Worm (Caenorhabditis elegans) whole organism, L3 larva: ENCODE data around the gene C36B7.5.

Source experiments
- R02D3.7 ChIP-seq: fragments of 150-350 bp; optimal IDR thresholded peaks from 2 replicates; lab custom pipeline; 2014; ENCODE audit warnings: missing biosample characterization, missing genetic modification characterization
- aly-2 ChIP-seq: fragments of 150-350 bp; optimal IDR thresholded peaks from 2 replicates; lab custom pipeline; 2014; ENCODE audit warnings: missing biosample characterization, missing genetic modification characterization
- ama-1 ChIP-seq: fragments of 150-350 bp; optimal IDR thresholded peaks from 2 replicates; lab custom pipeline; 2018
- ceh-16 ChIP-seq: sonication (generic microtip); optimal IDR thresholded peaks from 2 replicates; lab custom pipeline; 2017; ENCODE audit warnings: missing biosample characterization, missing genetic modification characterization
- ceh-28 ChIP-seq: fragments of 150-350 bp; optimal IDR thresholded peaks from 2 replicates; lab custom pipeline; 2014; ENCODE audit warnings: missing biosample characterization, missing genetic modification reagents, missing genetic modification characterization
- ceh-9 ChIP-seq: sonication (generic microtip); optimal IDR thresholded peaks from 2 replicates; lab custom pipeline; 2018; ENCODE audit warnings: missing biosample characterization, missing genetic modification characterization
- egl-27 ChIP-seq: sonication (generic microtip); optimal IDR thresholded peaks from 4 replicates; lab custom pipeline; 2017; ENCODE audit warnings: missing biosample characterization, missing genetic modification reagents, missing genetic modification characterization
- elt-2 ChIP-seq: sonication (generic microtip); optimal IDR thresholded peaks from 2 replicates; lab custom pipeline; 2016; ENCODE audit warnings: missing genetic modification reagents, mild to moderate bottlenecking, missing genetic modification characterization, missing compliant biosample characterization
- fkh-10 ChIP-seq: sonication (generic microtip); optimal IDR thresholded peaks from 2 replicates; lab custom pipeline; 2017; ENCODE audit warnings: missing biosample characterization, missing genetic modification reagents, missing genetic modification characterization
- fkh-2 ChIP-seq: fragments of 150-350 bp; optimal IDR thresholded peaks from 2 replicates; lab custom pipeline; 2014; ENCODE audit warnings: missing biosample characterization, missing genetic modification reagents, missing genetic modification characterization
- fos-1 ChIP-seq: fragments of 150-350 bp; optimal IDR thresholded peaks from 2 replicates; lab custom pipeline; 2014; ENCODE audit warnings: missing biosample characterization, missing genetic modification characterization
- hmg-11 ChIP-seq: sonication (generic microtip); optimal IDR thresholded peaks from 2 replicates; lab custom pipeline; 2016; ENCODE audit warnings: missing genetic modification characterization, missing compliant biosample characterization
- lin-15B ChIP-seq: fragments of 150-350 bp; optimal IDR thresholded peaks from 2 replicates; lab custom pipeline; 2014; ENCODE audit warnings: missing biosample characterization, missing genetic modification characterization
- lin-39 ChIP-seq: fragments of 150-350 bp; optimal IDR thresholded peaks from 2 replicates; lab custom pipeline; 2018; ENCODE audit warnings: missing biosample characterization, missing genetic modification reagents, missing genetic modification characterization
- mdl-1 ChIP-seq: fragments of 150-350 bp; optimal IDR thresholded peaks from 2 replicates; lab custom pipeline; 2014; ENCODE audit warnings: missing biosample characterization, missing genetic modification characterization
- mml-1 ChIP-seq: fragments of 150-350 bp; sonication (generic microtip); optimal IDR thresholded peaks from 3 replicates; lab custom pipeline; 2014; ENCODE audit warnings: missing biosample characterization, missing genetic modification characterization
- nhr-12 ChIP-seq: fragments of 150-350 bp; optimal IDR thresholded peaks from 2 replicates; lab custom pipeline; 2014; ENCODE audit warnings: missing biosample characterization, missing genetic modification characterization
- nhr-23 ChIP-seq: fragments of 150-350 bp; optimal IDR thresholded peaks from 2 replicates; lab custom pipeline; 2014; ENCODE audit warnings: missing biosample characterization, missing genetic modification reagents, missing genetic modification characterization
- nhr-25 ChIP-seq: sonication (generic microtip); optimal IDR thresholded peaks from 2 replicates; lab custom pipeline; 2017; ENCODE audit warnings: missing biosample characterization, missing genetic modification characterization
- nhr-77 ChIP-seq: fragments of 150-350 bp; optimal IDR thresholded peaks from 2 replicates; lab custom pipeline; 2014; ENCODE audit warnings: missing biosample characterization, missing genetic modification characterization
- pha-4 ChIP-seq: fragments of 150-350 bp; optimal IDR thresholded peaks from 2 replicates; lab custom pipeline; 2014; ENCODE audit warnings: missing biosample characterization, missing genetic modification reagents, missing genetic modification characterization
- pqm-1 ChIP-seq: fragments of 150-350 bp; optimal IDR thresholded peaks from 2 replicates; lab custom pipeline; 2017; ENCODE audit warnings: missing biosample characterization, missing genetic modification characterization, inconsistent platforms
- skn-1 ChIP-seq: fragments of 150-350 bp; optimal IDR thresholded peaks from 2 replicates; lab custom pipeline; 2014; ENCODE audit warnings: missing biosample characterization, missing genetic modification characterization
- snpc-4 ChIP-seq: fragments of 150-350 bp; optimal IDR thresholded peaks from 2 replicates; lab custom pipeline; 2014; ENCODE audit warnings: missing biosample characterization, missing genetic modification characterization
- tbx-2 ChIP-seq: sonication (generic microtip); optimal IDR thresholded peaks from 2 replicates; lab custom pipeline; 2016; ENCODE audit warnings: mild to moderate bottlenecking, missing genetic modification characterization, missing compliant biosample characterization
- unc-39 ChIP-seq: sonication (generic microtip); optimal IDR thresholded peaks from 4 replicates; lab custom pipeline; 2017; ENCODE audit warnings: missing biosample characterization, missing genetic modification characterization
- ztf-11 ChIP-seq: fragments of 150-350 bp; optimal IDR thresholded peaks from 2 replicates; lab custom pipeline; 2014; ENCODE audit warnings: missing biosample characterization, missing genetic modification characterization

The C36B7.5 gene

ce11 chrX:7067250-7067958, 28.8 kb downstream of the C36B7.5 start:
- TF ChIP-seq ama-1 (lab: Kevin White, UChicago): peak; percentile 5
- peak; percentile 4 for TF ChIP-seq ceh-28 (tag; lab: Kevin White, UChicago)
- TF ChIP-seq fkh-2 (tag; lab: Kevin White, UChicago): no peak
- peak; percentile 91 for TF ChIP-seq pha-4 (tag; lab: Kevin White, UChicago)
- no peak for TF ChIP-seq lin-39 (tag; lab: Kevin White, UChicago)
- TF ChIP-seq nhr-23: peak; percentile 13
- TF ChIP-seq, all 47 proteins: peak for 4

- TF ChIP-seq ceh-28 (tag; lab: Kevin White, UChicago) (peak; percentile 32), elt-2 (tag; lab: Kevin White, UChicago) (no peak)
Observed at ce11 chrX:7066003-7066402, 30.2 kb downstream of the C36B7.5 start.

- no peak for TF ChIP-seq R02D3.7 (tag; lab: Kevin White, UChicago)
- TF ChIP-seq mdl-1 (tag; lab: Kevin White, UChicago): no peak
- TF ChIP-seq ceh-9 (tag; lab: Kevin White, UChicago): no peak
- TF ChIP-seq egl-27 (tag; lab: Kevin White, UChicago): no peak
- TF ChIP-seq snpc-4 (tag; lab: Kevin White, UChicago): no peak
- TF ChIP-seq nhr-25 (tag; lab: Kevin White, UChicago): no peak
- no peak for TF ChIP-seq mml-1 (tag; lab: Kevin White, UChicago)
- no peak for TF ChIP-seq lin-15B
- no peak for TF ChIP-seq tbx-2 (tag; lab: Kevin White, UChicago)
- TF ChIP-seq hmg-11 (tag; lab: Kevin White, UChicago): no peak
- TF ChIP-seq nhr-77 (tag; lab: Kevin White, UChicago): no peak
- TF ChIP-seq, all 47 proteins: peak for 0
Observed at ce11 chrX:7063236-7063635, 33.0 kb downstream of the C36B7.5 start, which contains the start of gene B0403.3. B0403.3 (minus strand) TSS chrX:7063336.

ce11 chrX:7061265-7061664, 35.0 kb downstream of the C36B7.5 start:
- TF ChIP-seq elt-2 (tag; lab: Kevin White, UChicago) (peak; percentile 74), nhr-12 (no peak), hmg-11 (tag; lab: Kevin White, UChicago) (no peak), mml-1 (tag; lab: Kevin White, UChicago) (no peak), pqm-1 (tag; lab: Kevin White, UChicago) (peak; percentile 39)

ce11 chrX:7057357-7057756, 38.9 kb downstream of the C36B7.5 start, which contains the start of gene B0403.5:
B0403.5 (plus strand) TSS chrX:7057724.
- TF ChIP-seq nhr-25 (tag; lab: Kevin White, UChicago): peak; percentile 23
- no peak for TF ChIP-seq unc-39 (tag; lab: Kevin White, UChicago)

ce11 chrX:7050290-7050689, 46.0 kb downstream of the C36B7.5 start, which contains the start of gene ubc-17:
ubc-17 (plus strand) TSS chrX:7050590.
- TF ChIP-seq skn-1 (tag; lab: Kevin White, UChicago) (no peak), pha-4 (tag; lab: Kevin White, UChicago) (no peak), ztf-11 (no peak), aly-2 (tag; lab: Kevin White, UChicago) (no peak), ceh-16 (tag; lab: Kevin White, UChicago) (no peak), fos-1 (tag; lab: Kevin White, UChicago) (no peak), mml-1 (tag; lab: Kevin White, UChicago) (no peak), nhr-25 (tag; lab: Kevin White, UChicago) (no peak)

ce11 chrX:7040760-7041159, 55.5 kb downstream of the C36B7.5 start:
- peak; percentile 77 for TF ChIP-seq fkh-10 (GFP tag; lab: Kevin White, UChicago)
- TF ChIP-seq mml-1 (tag; lab: Kevin White, UChicago): no peak
- TF ChIP-seq fkh-2 (tag; lab: Kevin White, UChicago): no peak
- TF ChIP-seq tbx-2 (tag; lab: Kevin White, UChicago): no peak
